Fruit fly (Drosophila melanogaster): Measurements from ENCODE around the gene CG8010.
A peak's percentile ranks its signal among the peaks of the same experiment; 100 is the strongest.

The CG8010 gene

dm6 chrX:19289318-19289970, 20.7 kb upstream of the CG8010 start (continued):
- TF ChIP-seq CG4730 (GFP tag; IDR thresholded peaks at IDR 0.05) (peak; percentile 85), CG9932 (GFP tag; IDR thresholded peaks at IDR 0.05) (peak; percentile 61), Antp (GFP tag; optimal IDR thresholded peaks at IDR 0.05) (peak; percentile 87), CG31388 (GFP tag; optimal IDR thresholded peaks at IDR 0.05) (peak; percentile 71), danr (GFP tag; IDR thresholded peaks at IDR 0.05) (peak; percentile 87), CG13775 (GFP tag; optimal IDR thresholded peaks at IDR 0.05) (peak; percentile 58), da (GFP tag; optimal IDR thresholded peaks at IDR 0.05) (peak; percentile 34), CG11398 (GFP tag; optimal IDR thresholded peaks at IDR 0.05) (peak; percentile 63), CG9215 (GFP tag; IDR thresholded peaks at IDR 0.05) (peak; percentile 71), CG5245 (GFP tag; optimal IDR thresholded peaks at IDR 0.05) (peak; percentile 90), eyg (GFP tag; optimal IDR thresholded peaks at IDR 0.05) (peak; percentile 72), ash1 (GFP tag; optimal IDR thresholded peaks at IDR 0.05) (peak; percentile 24), Dp (GFP tag; optimal IDR thresholded peaks at IDR 0.05) (no peak), CG33557 (GFP tag; optimal IDR thresholded peaks at IDR 0.05) (peak; percentile 74), vfl (GFP tag; optimal IDR thresholded peaks at IDR 0.05) (peak; percentile 41), Jarid2 (GFP tag; optimal IDR thresholded peaks at IDR 0.05) (peak; percentile 43), seq (GFP tag; IDR thresholded peaks at IDR 0.05) (peak; percentile 91), Mad (GFP tag; optimal IDR thresholded peaks at IDR 0.05) (peak; percentile 83), CG12071 (GFP tag; optimal IDR thresholded peaks at IDR 0.05) (peak; percentile 92), Mrtf (GFP tag; IDR thresholded peaks at IDR 0.05) (peak; percentile 92), bsh (GFP tag; optimal IDR thresholded peaks at IDR 0.05) (peak; percentile 71 to 93), CG9817 (tag; optimal IDR thresholded peaks at IDR 0.05) (peak; percentile 89), slou (GFP tag; optimal IDR thresholded peaks at IDR 0.05) (peak; percentile 70), CG16779 (GFP tag; IDR thresholded peaks at IDR 0.05) (peak; percentile 77), Side (GFP tag; optimal IDR thresholded peaks at IDR 0.05) (peak; percentile 81), Hr78 (GFP tag; optimal IDR thresholded peaks at IDR 0.05) (peak in 1 of 2 experiments; percentile 68), Ravus (GFP tag; IDR thresholded peaks at IDR 0.05) (peak; percentile 58), CG34422 (GFP tag; IDR thresholded peaks at IDR 0.05) (peak; percentile 95), salm (tag; optimal IDR thresholded peaks at IDR 0.05) (peak; percentile 88), Myb (GFP tag; optimal IDR thresholded peaks at IDR 0.05) (peak; percentile 49), al (GFP tag; IDR thresholded peaks at IDR 0.05) (peak; percentile 66), Dip3 (GFP tag; optimal IDR thresholded peaks at IDR 0.05) (peak; percentile 79), yki (optimal IDR thresholded peaks at IDR 0.05) (no peak), crol (GFP tag; IDR thresholded peaks at IDR 0.05) (no peak), Hand (GFP tag; optimal IDR thresholded peaks at IDR 0.05) (peak; percentile 22), gro (GFP tag; optimal IDR thresholded peaks at IDR 0.05) (peak; percentile 58), her (GFP tag; optimal IDR thresholded peaks at IDR 0.05) (peak; percentile 71), ems (GFP tag; optimal IDR thresholded peaks at IDR 0.05) (peak; percentile 89), CG8281 (tag; optimal IDR thresholded peaks at IDR 0.05) (peak; percentile 74), ase (GFP tag; IDR thresholded peaks at IDR 0.05) (peak; percentile 93), Dad (GFP tag; optimal IDR thresholded peaks at IDR 0.05) (peak; percentile 89), ro (GFP tag; IDR thresholded peaks at IDR 0.05) (peak; percentile 76), pb (GFP tag; optimal IDR thresholded peaks at IDR 0.05) (peak; percentile 83), CG4282 (GFP tag; optimal IDR thresholded peaks at IDR 0.05) (no peak), Hr3 (GFP tag; optimal IDR thresholded peaks at IDR 0.05) (peak; percentile 77), CG30431 (GFP tag; optimal IDR thresholded peaks at IDR 0.05) (peak; percentile 83), Vsx1 (GFP tag; optimal IDR thresholded peaks at IDR 0.05) (peak; percentile 71), CG17568 (GFP tag; optimal IDR thresholded peaks at IDR 0.05) (peak; percentile 79), CG4360 (GFP tag; IDR thresholded peaks at IDR 0.05) (peak; percentile 75), slp2 (GFP tag; optimal IDR thresholded peaks at IDR 0.05) (peak; percentile 81), CG3838 (GFP tag; optimal IDR thresholded peaks at IDR 0.05) (peak; percentile 53)
